Fruit fly (Drosophila melanogaster): ENCODE data around the gene Nnf1b.

- no peak for TF ChIP-seq CG6654 (GFP tag; optimal IDR thresholded peaks at IDR 0.05)
- no peak for TF ChIP-seq CG9876 (GFP tag; optimal IDR thresholded peaks at IDR 0.05)
Measured at dm6 chr2L:789966-790365, 20.4 kb upstream of the Nnf1b start.

Data from whole organism, embryonic.